Worm (Caenorhabditis elegans): ENCODE data around the gene marc-2.

DNA sequence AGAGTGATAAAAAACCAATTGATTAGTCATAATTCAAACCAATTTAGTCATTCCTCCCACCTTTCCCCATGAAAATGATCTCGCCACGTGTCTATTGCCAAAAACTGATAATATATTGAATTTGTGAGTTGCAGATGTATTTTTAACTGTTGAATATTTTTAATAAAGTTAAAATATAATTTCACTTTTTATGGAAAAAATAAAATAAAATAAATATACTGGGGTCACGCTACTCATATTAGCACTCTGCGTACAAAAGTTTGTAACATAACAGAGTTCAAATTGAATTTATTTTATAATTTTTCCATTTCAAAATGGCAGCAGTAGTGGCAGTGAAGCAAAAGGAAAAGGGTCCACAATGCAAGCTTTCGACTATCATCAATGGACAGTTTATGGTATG is 42.6 kb downstream of the marc-2 start, which contains the start of gene C14A4.13:
- TF ChIP-seq elt-3 (tag; optimal IDR thresholded peaks at IDR 0.05): no peak
- TF ChIP-seq ces-1 (GFP tag; optimal IDR thresholded peaks at IDR 0.05): no peak
- no peak for TF ChIP-seq lin-13 (tag; optimal IDR thresholded peaks at IDR 0.05)
- TF ChIP-seq pha-4 (tag; optimal IDR thresholded peaks at IDR 0.05): no peak
- no peak for TF ChIP-seq nhr-12 (tag; optimal IDR thresholded peaks at IDR 0.05)
- no peak for TF ChIP-seq nhr-237 (tag; optimal IDR thresholded peaks at IDR 0.05)
- no peak for TF ChIP-seq mep-1 (tag; optimal IDR thresholded peaks at IDR 0.05)
- no peak for TF ChIP-seq lsy-2 (tag; optimal IDR thresholded peaks at IDR 0.05)
- no peak for TF ChIP-seq unc-62 (GFP tag; optimal IDR thresholded peaks at IDR 0.05)
- no peak for TF ChIP-seq nhr-28 (tag; optimal IDR thresholded peaks at IDR 0.05)
- TF ChIP-seq blmp-1 (tag; optimal IDR thresholded peaks at IDR 0.05): no peak
- TF ChIP-seq unc-39 (tag; optimal IDR thresholded peaks at IDR 0.05): no peak
- no peak for TF ChIP-seq ztf-11 (tag; optimal IDR thresholded peaks at IDR 0.05)

Data from whole organism, mixed stage, embryonic.